Worm (Caenorhabditis elegans): ENCODE measurements around the gene msp-33.

Gene msp-33

DNA sequence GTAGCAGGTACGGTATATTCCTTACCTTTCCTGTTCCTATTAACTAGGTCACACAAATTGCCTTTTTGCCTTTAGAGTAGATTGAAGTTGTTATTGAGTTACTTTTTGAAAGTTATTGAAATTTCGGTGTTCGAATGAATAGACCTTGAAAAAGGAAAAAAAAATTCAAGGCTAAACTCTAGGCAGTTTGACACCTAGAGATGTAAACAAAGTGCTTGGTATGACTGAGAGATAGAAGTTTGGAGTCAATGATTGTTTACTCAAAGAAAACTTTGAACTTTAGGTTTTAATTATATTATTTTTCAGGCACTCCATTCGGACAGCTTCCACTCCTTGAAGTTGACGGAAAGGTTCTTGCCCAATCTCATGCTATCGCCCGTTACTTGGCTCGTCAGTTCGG, 10.0 kb downstream of the msp-33 start:
- TF ChIP-seq aha-1 (tag) = peak; percentile 3
- no peak for TF ChIP-seq ceh-44 (GFP tag; IDR thresholded peaks at IDR 0.05)
- TF ChIP-seq vab-7 (GFP tag; IDR thresholded peaks at IDR 0.05) = no peak
- TF ChIP-seq cey-2 (tag; optimal IDR thresholded peaks at IDR 0.05; ENCODE audit: borderline replicate concordance, insufficient read depth) = no peak
- TF ChIP-seq mdl-1 (tag; optimal IDR thresholded peaks at IDR 0.05) = no peak
- TF ChIP-seq dve-1 (tag; optimal IDR thresholded peaks at IDR 0.05; ENCODE audit: insufficient read depth) = peak; percentile 27
- no peak for TF ChIP-seq sdz-12 (GFP tag; optimal IDR thresholded peaks at IDR 0.05)
- no peak for TF ChIP-seq T20F7.1 (GFP tag; optimal IDR thresholded peaks at IDR 0.05)
- TF ChIP-seq daf-16 (GFP tag; optimal IDR thresholded peaks at IDR 0.05) = no peak
- TF ChIP-seq daf-16 (tag; optimal IDR thresholded peaks at IDR 0.05) = peak; percentile 75
- TF ChIP-seq saeg-2 (GFP tag; IDR thresholded peaks at IDR 0.05) = no peak
- TF ChIP-seq daf-8 (GFP tag; IDR thresholded peaks at IDR 0.05) = no peak
- TF ChIP-seq zip-11 (GFP tag; IDR thresholded peaks at IDR 0.05) = no peak
- TF ChIP-seq dpl-1 (GFP tag; optimal IDR thresholded peaks at IDR 0.05) = no peak
- no peak for TF ChIP-seq tag-97 (GFP tag; IDR thresholded peaks at IDR 0.05)
- TF ChIP-seq T26A8.4 (GFP tag; IDR thresholded peaks at IDR 0.05) = no peak
- no peak for TF ChIP-seq rbr-2 (tag; optimal IDR thresholded peaks at IDR 0.05)
- no peak for TF ChIP-seq dmd-9 (GFP tag; IDR thresholded peaks at IDR 0.05)
- no peak for TF ChIP-seq aly-2 (tag; optimal IDR thresholded peaks at IDR 0.05)
- no peak for TF ChIP-seq nhr-10 (tag; optimal IDR thresholded peaks at IDR 0.05)
- no peak for TF ChIP-seq F26F4.8 (GFP tag; conservative IDR thresholded peaks at IDR 0.05)
- TF ChIP-seq lin-29 (GFP tag; IDR thresholded peaks at IDR 0.05) = no peak
- TF ChIP-seq tra-1 (GFP tag; IDR thresholded peaks at IDR 0.05) = no peak
- TF ChIP-seq ama-1 (optimal IDR thresholded peaks at IDR 0.05) = no peak
- no peak for TF ChIP-seq mep-1 (tag; optimal IDR thresholded peaks at IDR 0.05)
- no peak for TF ChIP-seq jun-1 (tag; optimal IDR thresholded peaks at IDR 0.05)
- no peak for TF ChIP-seq nhr-42 (GFP tag; IDR thresholded peaks at IDR 0.05)
- TF ChIP-seq ZK546.5 (tag; optimal IDR thresholded peaks at IDR 0.05) = no peak
- TF ChIP-seq lim-7 (GFP tag; IDR thresholded peaks at IDR 0.05) = 0 out of 2 replicates have a peak, but pooled peaks have one; percentile 7
- no peak for TF ChIP-seq F37D6.2 (tag; optimal IDR thresholded peaks at IDR 0.05)
- no peak for TF ChIP-seq snpc-4 (tag; optimal IDR thresholded peaks at IDR 0.05)
- TF ChIP-seq hmg-1.1 (GFP tag; IDR thresholded peaks at IDR 0.05) = no peak
- TF ChIP-seq mxl-2 (GFP tag; conservative IDR thresholded peaks at IDR 0.05) = no peak
- no peak for TF ChIP-seq mdt-29 (GFP tag; IDR thresholded peaks at IDR 0.05)
- TF ChIP-seq dmd-8 (GFP tag; IDR thresholded peaks at IDR 0.05) = no peak
- TF ChIP-seq lin-1 (GFP tag; IDR thresholded peaks at IDR 0.05) = no peak

DNA sequence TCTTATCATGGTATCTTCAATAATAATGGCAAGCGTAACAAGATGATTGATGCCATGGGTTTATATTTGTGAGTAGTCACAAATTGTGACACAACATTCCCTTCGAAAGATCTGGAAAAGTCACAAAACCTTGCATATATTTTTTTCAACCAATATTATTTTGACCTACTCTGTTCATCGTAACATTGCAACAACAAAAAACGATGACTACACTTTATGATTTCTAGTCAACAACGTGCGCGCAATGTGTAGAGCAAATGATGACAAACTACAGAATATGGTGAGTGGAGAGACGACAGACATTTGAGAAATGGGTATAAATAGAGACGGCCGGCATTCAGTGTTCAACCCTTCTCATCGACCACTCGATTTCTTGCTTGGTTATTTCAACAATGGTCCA, 10.8 kb downstream of the msp-33 start, which contains the start of gene gst-7:
Gene gst-7 (plus strand): TSS at position 336 of the 400 bp plus-strand sequence.
- TF ChIP-seq ztf-11 (tag; optimal IDR thresholded peaks at IDR 0.05) = no peak
- TF ChIP-seq snpc-1.2 (GFP tag; IDR thresholded peaks at IDR 0.05) = no peak
- no peak for TF ChIP-seq aha-1 (tag)
- TF ChIP-seq ceh-82 (tag; optimal IDR thresholded peaks at IDR 0.05) = no peak
- TF ChIP-seq F44E2.7 (GFP tag; IDR thresholded peaks at IDR 0.05) = no peak
- TF ChIP-seq hlh-30 (tag; optimal IDR thresholded peaks at IDR 0.05; ENCODE audit: insufficient read depth) = peak; percentile 66
- no peak for TF ChIP-seq madf-9 (GFP tag; conservative IDR thresholded peaks at IDR 0.05)
- TF ChIP-seq daf-8 (GFP tag; IDR thresholded peaks at IDR 0.05) = no peak
- TF ChIP-seq zfp-2 (tag; optimal IDR thresholded peaks at IDR 0.05) = no peak
- TF ChIP-seq R02D3.7 (tag; optimal IDR thresholded peaks at IDR 0.05) = no peak
- no peak for TF ChIP-seq ctbp-1 (GFP tag; IDR thresholded peaks at IDR 0.05)
- peak; percentile 79 for TF ChIP-seq hlh-11 (tag; optimal IDR thresholded peaks at IDR 0.05)
- no peak for TF ChIP-seq sdz-12 (GFP tag; optimal IDR thresholded peaks at IDR 0.05)
- TF ChIP-seq mxl-2 (GFP tag; conservative IDR thresholded peaks at IDR 0.05) = no peak
- no peak for TF ChIP-seq ceh-32 (tag; optimal IDR thresholded peaks at IDR 0.05; ENCODE audit: poor library complexity)
- no peak for TF ChIP-seq unc-62 (GFP tag; optimal IDR thresholded peaks at IDR 0.05 in 1 of 2)
- TF ChIP-seq unc-62 (tag; optimal IDR thresholded peaks at IDR 0.05) = no peak
- no peak for TF ChIP-seq ceh-28 (tag; optimal IDR thresholded peaks at IDR 0.05)
- no peak for TF ChIP-seq madf-5 (GFP tag; IDR thresholded peaks at IDR 0.05)
- peak in 1 of 2 experiments; percentile 51 for TF ChIP-seq lsy-2 (tag; optimal IDR thresholded peaks at IDR 0.05)
- TF ChIP-seq ztf-7 (tag; optimal IDR thresholded peaks at IDR 0.05) = peak; percentile 5
- TF ChIP-seq nhr-102 (tag; optimal IDR thresholded peaks at IDR 0.05) = peak; percentile 95
- no peak for TF ChIP-seq ceh-62 (tag; optimal IDR thresholded peaks at IDR 0.05)

All from whole organism, L4 larva.